Fruit fly (Drosophila melanogaster) Kc167 (cell line): ENCODE results near the gene Mlc2.

Source experiments
- Myc ChIP-seq: fragments of >200 bp; optimal IDR thresholded peaks from 2 replicates; lab custom pipeline; 2017; ENCODE audit warnings: missing external identifiers
- Sin3A ChIP-seq: fragments of >200 bp; optimal IDR thresholded peaks from 2 replicates; lab custom pipeline; 2018; ENCODE audit warnings: missing external identifiers
- insv ChIP-seq: fragments of >200 bp; optimal IDR thresholded peaks from 3 replicates; lab custom pipeline; 2018; ENCODE audit warnings: missing external identifiers
- psq ChIP-seq: fragments of >200 bp; optimal IDR thresholded peaks from 2 replicates; lab custom pipeline; 2017; ENCODE audit warnings: missing external identifiers

- TF ChIP-seq Sin3A (lab: Kevin White, UChicago) (no peak), psq (no peak), insv (no peak), Myc (lab: Kevin White, UChicago) (no peak)
Measured at dm6 chr3R:30204004-30204603, 29.8 kb upstream of the Mlc2 start.
